Fruit fly (Drosophila melanogaster) whole organism, adult: ENCODE results near the gene CG11555.

Experiments used
- CG11617 ChIP-seq: fragments of 200-800 bp; sonication (Bioruptor generic); optimal IDR thresholded peaks from 2 replicates; lab custom pipeline; 2017; ENCODE audit warnings: mild to moderate bottlenecking, missing biosample characterization, missing genetic modification reagents, missing genetic modification characterization
- CG1620 ChIP-seq: fragments of 200-800 bp; sonication (Bioruptor generic); optimal IDR thresholded peaks from 2 replicates; lab custom pipeline; 2016; ENCODE audit warnings: missing biosample characterization, missing genetic modification characterization
- CG33017 ChIP-seq: fragments of 200-800 bp; sonication (Bioruptor generic); optimal IDR thresholded peaks from 2 replicates; lab custom pipeline; 2018; ENCODE audit warnings: missing biosample characterization, mild to moderate bottlenecking, missing genetic modification characterization, moderate library complexity
- CG5204 ChIP-seq: fragments of 200-800 bp; sonication (Bioruptor generic); optimal IDR thresholded peaks from 2 replicates; lab custom pipeline; 2016; ENCODE audit warnings: missing biosample characterization, missing genetic modification characterization
- CG7045 ChIP-seq: fragments of 200-800 bp; sonication (Bioruptor generic); optimal IDR thresholded peaks from 2 replicates; lab custom pipeline; 2017; ENCODE audit warnings: missing biosample characterization, mild to moderate bottlenecking, missing genetic modification characterization
- Clk ChIP-seq: fragments of 200-800 bp; sonication (Bioruptor generic); optimal IDR thresholded peaks from 2 replicates; lab custom pipeline; 2017; ENCODE audit warnings: missing biosample characterization, missing genetic modification characterization
- cic ChIP-seq: fragments of 200-800 bp; sonication (Bioruptor generic); optimal IDR thresholded peaks from 2 replicates; lab custom pipeline; 2017; ENCODE audit warnings: missing biosample characterization, mild to moderate bottlenecking, missing genetic modification characterization, moderate library complexity
- kay ChIP-seq: fragments of 200-800 bp; sonication (Bioruptor generic); peaks from one replicate; lab custom pipeline; 2016; ENCODE audit warnings: missing biosample characterization, missing genetic modification characterization, borderline replicate concordance
- ovo ChIP-seq: fragments of 200-800 bp; sonication (Bioruptor generic); optimal IDR thresholded peaks from 2 replicates; lab custom pipeline; 2016; ENCODE audit warnings: missing biosample characterization, missing genetic modification characterization
- tj ChIP-seq: fragments of 200-800 bp; sonication (Bioruptor generic); optimal IDR thresholded peaks from 3 replicates; lab custom pipeline; 2017; ENCODE audit warnings: missing biosample characterization, mild to moderate bottlenecking, missing genetic modification characterization, moderate library complexity

- no peak for TF ChIP-seq CG7045 (GFP tag; lab: Kevin White, UChicago)
- no peak for TF ChIP-seq Clk (GFP tag; lab: Kevin White, UChicago)
- no peak for TF ChIP-seq CG11617
- TF ChIP-seq CG33017 (tag; lab: Kevin White, UChicago), result no peak
- TF ChIP-seq tj (GFP tag; lab: Kevin White, UChicago), result no peak
- TF ChIP-seq ovo (GFP tag; lab: Kevin White, UChicago), result no peak
- TF ChIP-seq CG5204 (GFP tag; lab: Kevin White, UChicago), result no peak
- no peak for TF ChIP-seq CG1620 (GFP tag; lab: Kevin White, UChicago)
- no peak for TF ChIP-seq kay
- TF ChIP-seq cic (GFP tag; lab: Kevin White, UChicago), result no peak
Observed at dm6 chr2L:240176-240769, 33.4 kb upstream of the CG11555 start.
